Worm (Caenorhabditis elegans) whole organism, dauer: Measurements from ENCODE around the gene nadk-2.

Source experiments
- unc-62 ChIP-seq: sonication (generic microtip); optimal IDR thresholded peaks from 2 replicates; lab custom pipeline; 2017; ENCODE audit warnings: missing biosample characterization, missing genetic modification reagents, missing genetic modification characterization

The nadk-2 gene

ce11 chrII:12052924-12053323 is 3.5 kb downstream of the nadk-2 start:
- no peak for TF ChIP-seq unc-62 (GFP tag; lab: Kevin White, UChicago)

- TF ChIP-seq unc-62 (GFP tag; lab: Kevin White, UChicago) = no peak
Measured at ce11 chrII:12053486-12053885, 4.1 kb downstream of the nadk-2 start.

- no peak for TF ChIP-seq unc-62 (GFP tag; lab: Kevin White, UChicago)
Measured at ce11 chrII:12054150-12054549, 4.8 kb downstream of the nadk-2 start.

- TF ChIP-seq unc-62 (GFP tag; lab: Kevin White, UChicago) = no peak
Measured at ce11 chrII:12054558-12054957, 5.2 kb downstream of the nadk-2 start.

- TF ChIP-seq unc-62 (GFP tag; lab: Kevin White, UChicago) = no peak
Measured at ce11 chrII:12055408-12056140, 6.2 kb downstream of the nadk-2 start.

ce11 chrII:12058298-12058697 is 8.9 kb downstream of the nadk-2 start:
- TF ChIP-seq unc-62 (GFP tag; lab: Kevin White, UChicago) = no peak

- TF ChIP-seq unc-62 (GFP tag; lab: Kevin White, UChicago) = no peak
Measured at ce11 chrII:12059872-12060271, 10.5 kb downstream of the nadk-2 start.

ce11 chrII:12062521-12062920 is 13.1 kb downstream of the nadk-2 start, which contains the start of gene arrd-7:
arrd-7 (minus strand) TSS chrII:12062621.
- no peak for TF ChIP-seq unc-62 (GFP tag; lab: Kevin White, UChicago)

ce11 chrII:12063076-12063475 is 13.7 kb downstream of the nadk-2 start:
- no peak for TF ChIP-seq unc-62 (GFP tag; lab: Kevin White, UChicago)

- no peak for TF ChIP-seq unc-62 (GFP tag; lab: Kevin White, UChicago)
Measured at ce11 chrII:12064680-12065135, 15.3 kb downstream of the nadk-2 start, which contains the start of gene arrd-8. arrd-8 (plus strand) TSS chrII:12065085.

- no peak for TF ChIP-seq unc-62 (GFP tag; lab: Kevin White, UChicago)
Measured at ce11 chrII:12067451-12068076, 18.2 kb downstream of the nadk-2 start, which contains the start of gene Y17G7B.22. Y17G7B.22 (plus strand) TSS chrII:12068026.

ce11 chrII:12071243-12071642 is 21.9 kb downstream of the nadk-2 start:
- TF ChIP-seq unc-62 (GFP tag; lab: Kevin White, UChicago) = no peak

- no peak for TF ChIP-seq unc-62 (GFP tag; lab: Kevin White, UChicago)
Measured at ce11 chrII:12076355-12076754, 27.0 kb downstream of the nadk-2 start.

ce11 chrII:12077281-12077680 is 27.9 kb downstream of the nadk-2 start:
- TF ChIP-seq unc-62 (GFP tag; lab: Kevin White, UChicago) = no peak

ce11 chrII:12080015-12080414 is 30.6 kb downstream of the nadk-2 start:
- TF ChIP-seq unc-62 (GFP tag; lab: Kevin White, UChicago) = no peak

- TF ChIP-seq unc-62 (GFP tag; lab: Kevin White, UChicago) = no peak
Measured at ce11 chrII:12081454-12081853, 32.1 kb downstream of the nadk-2 start.

- no peak for TF ChIP-seq unc-62 (GFP tag; lab: Kevin White, UChicago)
Measured at ce11 chrII:12088833-12089232, 39.5 kb downstream of the nadk-2 start, which contains the start of gene cnt-1. cnt-1 (minus strand) TSS chrII:12088868.
